Worm (Caenorhabditis elegans): ENCODE data around the gene set-23.

The set-23 gene

ce11 chrIV:1624447-1624846 lies 23.0 kb downstream of the set-23 start:
- peak; percentile 24 for TF ChIP-seq nhr-28 (tag; optimal IDR thresholded peaks at IDR 0.05)
- TF ChIP-seq nhr-12 (tag; optimal IDR thresholded peaks at IDR 0.05) = peak; percentile 53
- TF ChIP-seq sox-4 (tag; optimal IDR thresholded peaks at IDR 0.05) = no peak

DNA sequence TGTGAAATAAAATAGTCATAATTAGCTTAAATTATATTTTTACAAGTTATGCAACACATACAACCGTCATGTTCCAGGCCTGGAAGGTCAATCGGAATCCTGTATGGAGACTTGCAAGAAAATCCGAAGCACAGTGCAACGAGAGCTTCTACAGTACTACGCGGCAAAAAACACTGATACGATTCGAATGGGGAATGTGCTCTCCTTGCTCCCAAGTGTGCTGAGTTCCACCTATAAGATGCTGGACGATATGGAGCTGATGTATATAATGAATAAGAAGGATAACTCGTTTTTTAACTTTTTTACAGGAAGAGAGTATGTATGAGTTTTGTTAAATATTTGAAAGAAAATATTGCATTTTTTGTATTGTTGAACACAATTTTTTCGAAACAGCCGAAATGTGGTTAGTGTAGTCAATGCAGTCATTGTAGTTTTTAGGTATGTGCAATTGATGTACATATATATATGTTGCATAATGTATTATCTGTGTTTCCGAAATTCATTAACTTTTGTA lies 24.9 kb downstream of the set-23 start, which contains the start of gene nhr-146:
Gene nhr-146, plus strand, starts transcription at position 464 of the 514 bp plus-strand sequence.
- TF ChIP-seq rnt-1 (tag; optimal IDR thresholded peaks at IDR 0.05) (no peak), ceh-88 (GFP tag; IDR thresholded peaks at IDR 0.05) (no peak), nhr-237 (tag; optimal IDR thresholded peaks at IDR 0.05) (no peak), nhr-12 (tag; optimal IDR thresholded peaks at IDR 0.05) (no peak), pax-3 (tag; optimal IDR thresholded peaks at IDR 0.05) (no peak), ama-1 (optimal IDR thresholded peaks at IDR 0.05) (no peak), elt-3 (tag; optimal IDR thresholded peaks at IDR 0.05) (no peak)

DNA sequence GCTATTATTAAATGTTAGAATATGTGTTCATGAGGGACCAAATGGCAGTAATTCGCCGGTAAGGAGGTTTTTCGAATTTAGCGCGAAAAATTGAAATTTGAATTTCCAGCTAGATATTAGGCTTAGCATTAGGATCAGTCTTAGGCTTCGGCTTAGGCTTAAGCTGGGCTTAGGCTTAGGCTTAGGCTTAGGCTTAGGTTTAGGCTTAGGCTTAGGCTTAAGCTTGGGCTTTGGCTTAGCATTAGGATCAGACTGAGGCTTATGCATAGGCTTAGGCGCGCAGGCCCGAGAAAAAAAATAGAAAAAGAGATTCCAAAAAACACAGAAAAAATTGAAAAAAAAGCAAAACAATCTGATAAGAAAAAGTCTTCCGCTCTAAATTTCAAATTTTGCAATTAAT lies 26.8 kb downstream of the set-23 start:
- no peak for TF ChIP-seq isw-1 (GFP tag; IDR thresholded peaks at IDR 0.05)
- no peak for TF ChIP-seq fkh-8 (tag; optimal IDR thresholded peaks at IDR 0.05)
- TF ChIP-seq xbp-1 (tag; optimal IDR thresholded peaks at IDR 0.05) = no peak
- TF ChIP-seq nhr-71 (tag; optimal IDR thresholded peaks at IDR 0.05) = no peak
- no peak for TF ChIP-seq mdl-1 (tag; optimal IDR thresholded peaks at IDR 0.05)
- no peak for TF ChIP-seq fkh-10 (GFP tag; optimal IDR thresholded peaks at IDR 0.05)
- TF ChIP-seq mab-9 (GFP tag; IDR thresholded peaks at IDR 0.05) = no peak
- TF ChIP-seq nhr-47 (tag; optimal IDR thresholded peaks at IDR 0.05) = no peak
- TF ChIP-seq blmp-1 (tag; optimal IDR thresholded peaks at IDR 0.05) = no peak
- no peak for TF ChIP-seq nhr-76 (tag; optimal IDR thresholded peaks at IDR 0.05)
- no peak for TF ChIP-seq ceh-82 (tag; optimal IDR thresholded peaks at IDR 0.05)
- no peak for TF ChIP-seq rnt-1 (tag; optimal IDR thresholded peaks at IDR 0.05)
- no peak for TF ChIP-seq hpl-2 (GFP tag; optimal IDR thresholded peaks at IDR 0.05)

- no peak for TF ChIP-seq rnt-1 (tag; optimal IDR thresholded peaks at IDR 0.05)
- no peak for TF ChIP-seq ets-5 (GFP tag; IDR thresholded peaks at IDR 0.05)
- no peak for TF ChIP-seq efl-1 (optimal IDR thresholded peaks at IDR 0.05)
- TF ChIP-seq efl-1 (GFP tag; optimal IDR thresholded peaks at IDR 0.05 in 1 of 2) = peak in 1 of 2 experiments; percentile 80
- peak; percentile 2 for TF ChIP-seq nhr-85 (tag)
- no peak for TF ChIP-seq dsc-1 (tag; optimal IDR thresholded peaks at IDR 0.05)
- TF ChIP-seq isw-1 (GFP tag; IDR thresholded peaks at IDR 0.05) = no peak
- no peak for TF ChIP-seq ceh-63 (GFP tag; optimal IDR thresholded peaks at IDR 0.05)
Observed at ce11 chrIV:1628730-1629129, 27.3 kb downstream of the set-23 start.

DNA sequence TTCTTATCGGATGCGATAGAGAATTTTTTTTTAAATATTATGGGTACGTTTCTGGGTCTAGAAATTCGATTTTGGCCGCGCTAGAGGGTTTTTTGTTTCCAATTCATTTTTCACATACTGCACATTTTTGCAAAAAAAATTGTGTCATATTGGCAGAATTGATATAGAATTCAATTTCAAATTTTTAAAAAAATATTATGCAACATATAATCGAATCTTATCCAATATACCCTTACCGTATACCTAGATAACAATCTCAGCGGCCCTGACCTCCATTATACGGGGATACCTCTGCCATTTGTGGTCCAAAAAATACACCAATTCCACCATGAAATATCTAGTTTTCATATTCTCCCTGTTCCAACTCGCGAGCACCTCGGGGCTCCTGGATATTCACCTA lies 30.2 kb downstream of the set-23 start, which contains the start of gene cpg-24:
Gene cpg-24, plus strand, starts transcription at position 301 of the 400 bp plus-strand sequence.
- TF ChIP-seq lin-39 (tag; optimal IDR thresholded peaks at IDR 0.05) (no peak), unc-98 (GFP tag; IDR thresholded peaks at IDR 0.05) (no peak), isw-1 (GFP tag; IDR thresholded peaks at IDR 0.05) (no peak), tlp-1 (tag; optimal IDR thresholded peaks at IDR 0.05) (no peak), dsc-1 (tag; optimal IDR thresholded peaks at IDR 0.05) (no peak), mdl-1 (tag; optimal IDR thresholded peaks at IDR 0.05) (no peak), nhr-20 (tag; optimal IDR thresholded peaks at IDR 0.05) (no peak), unc-30 (tag; optimal IDR thresholded peaks at IDR 0.05) (no peak), C16A3.4 (tag; optimal IDR thresholded peaks at IDR 0.05) (no peak), aly-2 (tag; optimal IDR thresholded peaks at IDR 0.05) (no peak), egl-13 (tag; optimal IDR thresholded peaks at IDR 0.05) (no peak)

DNA sequence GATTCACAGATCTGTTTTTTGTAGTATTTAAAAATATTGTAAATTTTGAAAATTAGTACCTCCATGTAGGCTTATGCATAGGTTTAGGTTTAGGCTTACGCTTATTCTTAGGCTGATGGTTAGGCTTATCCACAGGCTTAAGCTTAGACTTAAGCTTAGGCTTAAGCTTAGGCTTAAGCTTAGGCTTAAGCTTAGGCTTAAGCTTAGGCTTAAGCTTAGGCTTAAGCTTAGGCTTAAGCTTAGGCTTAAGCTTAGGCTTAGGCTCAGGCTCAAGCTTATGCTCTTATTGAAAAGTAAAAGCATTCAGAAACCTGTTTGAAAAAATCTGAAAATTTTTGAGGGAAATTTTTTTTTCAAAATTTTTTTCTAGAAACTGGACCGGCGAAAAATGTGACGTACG lies 31.1 kb downstream of the set-23 start:
- TF ChIP-seq snu-23 (GFP tag; optimal IDR thresholded peaks at IDR 0.05) (no peak), aha-1 (tag; optimal IDR thresholded peaks at IDR 0.05) (no peak), fkh-4 (tag; optimal IDR thresholded peaks at IDR 0.05; ENCODE audit: borderline replicate concordance) (no peak), unc-98 (GFP tag; IDR thresholded peaks at IDR 0.05) (no peak)
